Worm (Caenorhabditis elegans) whole organism, midembryonic: ENCODE measurements around the gene srt-49.

ENCODE experiments used
- T22C8.4 ChIP-seq: fragments of 200-800 bp; sonication (Bioruptor generic); IDR thresholded peaks from 2 replicates; pipeline ENCODE4 v1.3.6; 2022; ENCODE audit warnings: missing genetic modification characterization, missing compliant biosample characterization
- cog-1 ChIP-seq: sonication (generic microtip); optimal IDR thresholded peaks from 2 replicates; lab custom pipeline; 2016; ENCODE audit warnings: missing genetic modification characterization, missing compliant biosample characterization
- flt-1 ChIP-seq: fragments of 200-800 bp; sonication (Bioruptor generic); IDR thresholded peaks from 2 replicates; pipeline ENCODE4 v1.3.6; 2022; ENCODE audit warnings: missing genetic modification characterization, missing compliant biosample characterization
- klf-2 ChIP-seq: fragments of 200-800 bp; sonication (Bioruptor generic); conservative IDR thresholded peaks from 2 replicates; pipeline ENCODE4 v1.3.6; 2022; ENCODE audit warnings: missing genetic modification reagents, missing genetic modification characterization, missing compliant biosample characterization
- med-1 ChIP-seq: sonication (generic microtip); optimal IDR thresholded peaks from 2 replicates; lab custom pipeline; 2017; ENCODE audit warnings: missing genetic modification characterization, mild to moderate bottlenecking, missing compliant biosample characterization, antibody characterized with exemption, missing genetic modification reagents; ENCODE audit not compliant: insufficient read depth
- ref-1 ChIP-seq: fragments of 200-800 bp; sonication (Bioruptor generic); conservative IDR thresholded peaks from 2 replicates; pipeline ENCODE4 v1.3.6; 2022; ENCODE audit warnings: missing genetic modification reagents, missing genetic modification characterization, missing compliant biosample characterization
- tab-1 ChIP-seq: fragments of 200-800 bp; sonication (Bioruptor generic); IDR thresholded peaks from 2 replicates; pipeline ENCODE4 v1.3.6; 2022; ENCODE audit warnings: missing genetic modification characterization, missing compliant biosample characterization
- ztf-23 ChIP-seq: fragments of 200-800 bp; sonication (Bioruptor generic); IDR thresholded peaks from 2 replicates; pipeline ENCODE4 v1.3.6; 2022; ENCODE audit warnings: missing genetic modification reagents, missing genetic modification characterization, missing compliant biosample characterization
- ztf-29 ChIP-seq: fragments of 200-800 bp; sonication (Bioruptor generic); IDR thresholded peaks from 2 replicates; pipeline ENCODE4 v1.3.6; 2022; ENCODE audit warnings: missing genetic modification reagents, missing genetic modification characterization, missing compliant biosample characterization

DNA sequence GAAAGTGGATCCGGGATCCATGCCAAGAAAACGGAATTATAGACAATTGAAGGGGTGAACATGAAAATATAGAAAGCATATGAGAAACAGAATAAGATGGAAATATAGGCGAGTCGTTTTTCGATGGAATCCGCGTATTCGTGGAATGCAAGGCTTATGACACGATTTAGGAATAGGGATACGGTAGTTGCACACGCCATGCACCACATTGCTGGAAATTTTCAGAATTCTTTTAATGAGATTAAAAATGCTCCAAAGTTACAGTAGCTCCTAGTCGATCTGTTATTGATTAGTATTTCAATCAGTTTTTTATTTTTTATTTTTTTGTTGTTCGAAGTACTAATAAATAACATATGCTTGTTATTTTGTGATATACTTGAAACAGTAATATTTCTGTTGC lies 47.1 kb downstream of the srt-49 start:
- TF ChIP-seq cog-1 (tag; lab: Kevin White, UChicago), result no peak
- TF ChIP-seq T22C8.4, result no peak
- no peak for TF ChIP-seq tab-1 (GFP tag; lab: Robert Waterston, UW)
- TF ChIP-seq med-1, result no peak
- no peak for TF ChIP-seq klf-2 (GFP tag; lab: Robert Waterston, UW)
- no peak for TF ChIP-seq flt-1 (GFP tag; lab: Robert Waterston, UW)
- no peak for TF ChIP-seq ztf-29 (GFP tag; lab: Robert Waterston, UW)
- TF ChIP-seq ztf-23 (GFP tag; lab: Robert Waterston, UW), result no peak
- no peak for TF ChIP-seq ref-1
